Fruit fly (Drosophila melanogaster): ENCODE data around the gene CG42852.
A peak's percentile ranks its signal among the peaks of the same experiment; 100 is the strongest.

Gene CG42852

DNA sequence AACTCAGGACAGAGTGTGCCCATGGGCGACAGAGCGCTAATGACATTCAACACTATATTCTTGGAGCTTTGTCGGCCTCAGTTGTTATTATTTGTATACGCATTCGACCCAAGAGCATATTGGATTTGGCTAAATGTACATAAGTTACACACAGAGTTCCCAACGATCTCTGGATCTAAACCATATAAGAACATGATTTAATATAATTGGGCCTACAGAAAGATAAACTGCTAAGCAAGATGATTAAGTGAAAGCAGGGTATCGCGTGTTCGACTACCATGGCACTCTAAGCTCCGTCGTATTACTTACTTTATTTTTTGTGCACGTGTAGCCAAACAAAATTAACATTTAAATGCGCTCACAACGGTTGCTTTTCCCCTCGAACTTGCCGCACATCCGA lies 5.0 kb downstream of the CG42852 start:
- TF ChIP-seq svp (GFP tag) (peak; percentile 37), dac (GFP tag; optimal IDR thresholded peaks at IDR 0.05) (no peak), CG31627 (GFP tag; optimal IDR thresholded peaks at IDR 0.05) (no peak), lz (GFP tag; optimal IDR thresholded peaks at IDR 0.05) (no peak), CG11294 (GFP tag; IDR thresholded peaks at IDR 0.05) (no peak), Eip93F (GFP tag; optimal IDR thresholded peaks at IDR 0.05) (no peak), CG6854 (GFP tag; optimal IDR thresholded peaks at IDR 0.05) (no peak), Sox102F (GFP tag; optimal IDR thresholded peaks at IDR 0.05) (no peak), pdm3 (GFP tag; optimal IDR thresholded peaks at IDR 0.05) (no peak), fd59A (GFP tag; optimal IDR thresholded peaks at IDR 0.05) (no peak), Eip75B (GFP tag; optimal IDR thresholded peaks at IDR 0.05) (no peak), CG3032 (tag; optimal IDR thresholded peaks at IDR 0.05) (no peak), Blimp-1 (GFP tag; optimal IDR thresholded peaks at IDR 0.05) (no peak), CG10669 (GFP tag; optimal IDR thresholded peaks at IDR 0.05) (no peak), Smox (GFP tag; optimal IDR thresholded peaks at IDR 0.05) (no peak), vri (GFP tag; optimal IDR thresholded peaks at IDR 0.05) (no peak), CG6163 (GFP tag; IDR thresholded peaks at IDR 0.05) (0 out of 3 replicates have a peak, but pooled peaks have one; percentile 22), CG6808 (GFP tag; optimal IDR thresholded peaks at IDR 0.05) (no peak), CG9139 (GFP tag; optimal IDR thresholded peaks at IDR 0.05) (no peak), CG8319 (GFP tag; optimal IDR thresholded peaks at IDR 0.05) (no peak), esn (GFP tag; optimal IDR thresholded peaks at IDR 0.05) (no peak), ss (GFP tag; optimal IDR thresholded peaks at IDR 0.05) (no peak), Hr38 (GFP tag; optimal IDR thresholded peaks at IDR 0.05) (no peak), fkh (GFP tag; optimal IDR thresholded peaks at IDR 0.05) (no peak), fd85E (GFP tag; optimal IDR thresholded peaks at IDR 0.05) (no peak), eg (GFP tag; IDR thresholded peaks at IDR 0.05) (no peak), CG8119 (GFP tag; IDR thresholded peaks at IDR 0.05) (0 out of 3 replicates have a peak, but pooled peaks have one; percentile 19), CG32006 (GFP tag; optimal IDR thresholded peaks at IDR 0.05) (peak; percentile 29), CG11762 (GFP tag; optimal IDR thresholded peaks at IDR 0.05; ENCODE audit: insufficient read depth) (no peak), net (GFP tag; optimal IDR thresholded peaks at IDR 0.05) (no peak), CG6792 (GFP tag; optimal IDR thresholded peaks at IDR 0.05) (no peak), Sox14 (GFP tag; optimal IDR thresholded peaks at IDR 0.05) (no peak), salr (GFP tag; optimal IDR thresholded peaks at IDR 0.05) (no peak), CG4318 (GFP tag; optimal IDR thresholded peaks at IDR 0.05) (no peak), CG34406 (GFP tag; optimal IDR thresholded peaks at IDR 0.05) (no peak), Hr4 (GFP tag; optimal IDR thresholded peaks at IDR 0.05) (peak; percentile 3), Met (GFP tag; optimal IDR thresholded peaks at IDR 0.05) (no peak), Lpt (GFP tag; optimal IDR thresholded peaks at IDR 0.05) (no peak), CG10631 (GFP tag; optimal IDR thresholded peaks at IDR 0.05) (peak; percentile 8), Ets96B (tag; optimal IDR thresholded peaks at IDR 0.05) (no peak), Hr39 (GFP tag; optimal IDR thresholded peaks at IDR 0.05) (peak; percentile 12), CG16779 (tag; optimal IDR thresholded peaks at IDR 0.05) (no peak), CG1621 (tag; optimal IDR thresholded peaks at IDR 0.05) (no peak), CG6276 (GFP tag; optimal IDR thresholded peaks at IDR 0.05) (no peak), CG15336 (GFP tag; IDR thresholded peaks at IDR 0.05) (0 out of 2 replicates have a peak, but pooled peaks have one; percentile 22), CG3919 (GFP tag; optimal IDR thresholded peaks at IDR 0.05) (no peak), achi (GFP tag; optimal IDR thresholded peaks at IDR 0.05) (no peak), cyc (GFP tag; optimal IDR thresholded peaks at IDR 0.05) (no peak), spab (GFP tag; optimal IDR thresholded peaks at IDR 0.05) (no peak), CG8632 (GFP tag; optimal IDR thresholded peaks at IDR 0.05) (no peak), acj6 (GFP tag; optimal IDR thresholded peaks at IDR 0.05) (peak; percentile 27), OdsH (GFP tag; optimal IDR thresholded peaks at IDR 0.05) (peak; percentile 11), Sox15 (GFP tag; optimal IDR thresholded peaks at IDR 0.05) (no peak)
